Fruit fly (Drosophila melanogaster) whole organism, embryonic: ENCODE measurements around the gene Pisd.

Source experiments
- Ada2b ChIP-seq: fragments of 200-800 bp; sonication (Bioruptor generic); IDR thresholded peaks from 2 replicates; pipeline ENCODE4 v1.3.6; 2022; ENCODE audit warnings: missing biosample characterization, missing genetic modification characterization
- C15 ChIP-seq: fragments of 200-800 bp; sonication (Bioruptor generic); IDR thresholded peaks from 3 replicates; pipeline ENCODE4 v1.3.6; 2022; ENCODE audit warnings: missing biosample characterization, missing genetic modification characterization
- CG10366 ChIP-seq: fragments of 200-800 bp; sonication (Bioruptor generic); IDR thresholded peaks from 2 replicates; pipeline ENCODE4 v1.3.6; 2022; ENCODE audit warnings: missing biosample characterization, missing genetic modification characterization
- CG11695 ChIP-seq: fragments of 200-800 bp; sonication (Bioruptor generic); IDR thresholded peaks from 3 replicates; pipeline ENCODE4 v1.3.6; 2022; ENCODE audit warnings: missing biosample characterization, missing genetic modification characterization
- CG12299 ChIP-seq: fragments of 200-800 bp; sonication (Bioruptor generic); optimal IDR thresholded peaks from 2 replicates; lab custom pipeline; 2018; ENCODE audit warnings: missing biosample characterization, mild to moderate bottlenecking, missing genetic modification characterization
- CG13624 ChIP-seq: fragments of 200-800 bp; sonication (Bioruptor generic); optimal IDR thresholded peaks from 2 replicates; lab custom pipeline; 2016; ENCODE audit warnings: missing biosample characterization, missing genetic modification characterization
- CG13894 ChIP-seq: fragments of 200-800 bp; sonication (Bioruptor generic); optimal IDR thresholded peaks from 3 replicates; lab custom pipeline; 2018; ENCODE audit warnings: missing biosample characterization, mild to moderate bottlenecking, missing genetic modification characterization, moderate library complexity
- CG15601 ChIP-seq: fragments of 200-800 bp; sonication (Bioruptor generic); optimal IDR thresholded peaks from 3 replicates; lab custom pipeline; 2019; ENCODE audit warnings: missing biosample characterization, mild to moderate bottlenecking, missing genetic modification characterization, moderate library complexity
- CG16813 ChIP-seq: fragments of 200-800 bp; sonication (Bioruptor generic); IDR thresholded peaks from 3 replicates; pipeline ENCODE4 v1.3.6; 2022; ENCODE audit warnings: missing biosample characterization, missing genetic modification characterization; ENCODE audit not compliant: partially characterized antibody
- CG16863 ChIP-seq: fragments of 200-800 bp; sonication (Bioruptor generic); optimal IDR thresholded peaks from 3 replicates; lab custom pipeline; 2016; ENCODE audit warnings: missing biosample characterization, missing genetic modification characterization
- CG18599 ChIP-seq: fragments of 200-800 bp; sonication (Bioruptor generic); optimal IDR thresholded peaks from 3 replicates; lab custom pipeline; 2017; ENCODE audit warnings: missing biosample characterization, missing genetic modification characterization, mild to moderate bottlenecking, moderate library complexity, missing genetic modification reagents
- CG2678 ChIP-seq: fragments of 200-800 bp; sonication (Bioruptor generic); optimal IDR thresholded peaks from 3 replicates; lab custom pipeline; 2019; ENCODE audit warnings: missing biosample characterization, mild to moderate bottlenecking, missing genetic modification characterization, moderate library complexity
- CG5180 ChIP-seq: fragments of 200-800 bp; sonication (Bioruptor generic); optimal IDR thresholded peaks from 3 replicates; lab custom pipeline; 2017; ENCODE audit warnings: missing biosample characterization, missing genetic modification characterization, mild to moderate bottlenecking, moderate library complexity, missing genetic modification reagents
- CG6765 ChIP-seq: fragments of 200-800 bp; sonication (Bioruptor generic); optimal IDR thresholded peaks from 3 replicates; lab custom pipeline; 2017; ENCODE audit warnings: missing biosample characterization, mild to moderate bottlenecking, missing genetic modification characterization
- CG7839 ChIP-seq: fragments of 200-800 bp; sonication (Bioruptor generic); optimal IDR thresholded peaks from 3 replicates; lab custom pipeline; 2018; ENCODE audit warnings: missing biosample characterization, mild to moderate bottlenecking, missing genetic modification characterization, moderate library complexity
- CG9437 ChIP-seq: fragments of 200-800 bp; sonication (Bioruptor generic); optimal IDR thresholded peaks from 2 replicates; lab custom pipeline; 2018; ENCODE audit warnings: missing biosample characterization, mild to moderate bottlenecking, missing genetic modification characterization
- D ChIP-seq, 2 experiments: fragments of 200-800 bp in 1 of 2; fragments of >200 bp in 1 of 2; sonication (Bioruptor generic) in 1 of 2; optimal IDR thresholded peaks; 2 replicates in 1 of 2; 3 replicates in 1 of 2; lab custom pipeline; 2017; ENCODE audit warnings: mild to moderate bottlenecking in 1 of 2, missing biosample characterization in 1 of 2, missing genetic modification characterization in 1 of 2, missing genetic modification reagents in 1 of 2
- Doc2 ChIP-seq: fragments of 200-800 bp; sonication (Bioruptor generic); IDR thresholded peaks from 2 replicates; pipeline ENCODE4 v1.3.6; 2022; ENCODE audit warnings: missing biosample characterization, missing genetic modification characterization
- Drgx ChIP-seq: fragments of 200-800 bp; sonication (Bioruptor generic); IDR thresholded peaks from 2 replicates; pipeline ENCODE4 v1.3.6; 2022; ENCODE audit warnings: missing biosample characterization, missing genetic modification characterization
- E2f2 ChIP-seq: fragments of 200-800 bp; sonication (Bioruptor generic); IDR thresholded peaks from 2 replicates; pipeline ENCODE4 v1.3.6; 2022; ENCODE audit warnings: missing biosample characterization, missing genetic modification characterization
- Hmr ChIP-seq: fragments of 200-800 bp; sonication (Bioruptor generic); optimal IDR thresholded peaks from 3 replicates; lab custom pipeline; 2017; ENCODE audit warnings: mild to moderate bottlenecking, missing biosample characterization, missing genetic modification reagents, missing genetic modification characterization
- Hr51 ChIP-seq, 2 experiments: fragments of 200-800 bp; sonication (Bioruptor generic); optimal IDR thresholded peaks; 2 replicates in 1 of 2; 3 replicates in 1 of 2; lab custom pipeline; 2016 to 2018; ENCODE audit warnings: missing biosample characterization in 2 of 2, missing genetic modification characterization in 2 of 2, mild to moderate bottlenecking in 1 of 2, moderate library complexity in 1 of 2
- Jarid2 ChIP-seq: fragments of 200-800 bp; sonication (Bioruptor generic); optimal IDR thresholded peaks from 3 replicates; lab custom pipeline; 2017; ENCODE audit warnings: mild to moderate bottlenecking, missing biosample characterization, missing genetic modification reagents, missing genetic modification characterization
- MBD-R2 ChIP-seq: fragments of 200-800 bp; sonication (Bioruptor generic); IDR thresholded peaks from 2 replicates; pipeline ENCODE4 v1.3.6; 2022; ENCODE audit warnings: missing biosample characterization, missing genetic modification characterization
- Med ChIP-seq: fragments of 200-800 bp; sonication (Bioruptor generic); peaks from one replicate; lab custom pipeline; 2016; ENCODE audit warnings: missing biosample characterization, missing genetic modification characterization, mild to moderate bottlenecking, inconsistent platforms, moderate library complexity
- NC2α ChIP-seq: fragments of 200-800 bp; sonication (Bioruptor generic); optimal IDR thresholded peaks from 2 replicates; lab custom pipeline; 2016; ENCODE audit warnings: missing biosample characterization, missing genetic modification characterization
- NC2β ChIP-seq: fragments of 200-800 bp; sonication (Bioruptor generic); optimal IDR thresholded peaks from 2 replicates; lab custom pipeline; 2016; ENCODE audit warnings: missing biosample characterization, missing genetic modification characterization
- Pdp1 ChIP-seq, 2 experiments: fragments of 200-800 bp; sonication (Bioruptor generic); optimal IDR thresholded peaks; 3 replicates each; lab custom pipeline; 2016; ENCODE audit warnings: missing biosample characterization in 2 of 2, missing genetic modification characterization in 2 of 2, mild to moderate bottlenecking in 1 of 2, moderate library complexity in 1 of 2
- Rfx ChIP-seq: fragments of 200-800 bp; sonication (Bioruptor generic); IDR thresholded peaks from 2 replicates; pipeline ENCODE4 v1.3.6; 2022; ENCODE audit warnings: missing biosample characterization, missing genetic modification characterization
- Xrp1 ChIP-seq: fragments of 200-800 bp; sonication (Bioruptor generic); IDR thresholded peaks from 2 replicates; pipeline ENCODE4 v1.3.6; 2022; ENCODE audit warnings: missing biosample characterization, missing genetic modification characterization
- ara ChIP-seq: fragments of 200-800 bp; sonication (Bioruptor generic); IDR thresholded peaks from 2 replicates; pipeline ENCODE4 v1.3.6; 2022; ENCODE audit warnings: missing biosample characterization, missing genetic modification characterization
- bowl ChIP-seq: fragments of 200-800 bp; sonication (Bioruptor generic); IDR thresholded peaks from 2 replicates; pipeline ENCODE4 v1.3.6; 2022; ENCODE audit warnings: missing biosample characterization, missing genetic modification characterization
- cato ChIP-seq: fragments of 200-800 bp; sonication (Bioruptor generic); optimal IDR thresholded peaks from 2 replicates; lab custom pipeline; 2016; ENCODE audit warnings: missing biosample characterization, missing genetic modification characterization, borderline replicate concordance
- chn ChIP-seq: fragments of 200-800 bp; sonication (Bioruptor generic); optimal IDR thresholded peaks from 2 replicates; lab custom pipeline; 2016; ENCODE audit warnings: missing biosample characterization, missing genetic modification characterization
- dan ChIP-seq: fragments of 200-800 bp; sonication (Bioruptor generic); IDR thresholded peaks from 2 replicates; pipeline ENCODE4 v1.3.6; 2022; ENCODE audit warnings: missing biosample characterization, missing genetic modification characterization
- dmrt99B ChIP-seq: fragments of 200-800 bp; sonication (Bioruptor generic); optimal IDR thresholded peaks from 2 replicates; lab custom pipeline; 2018; ENCODE audit warnings: missing biosample characterization, mild to moderate bottlenecking, missing genetic modification characterization, moderate library complexity
- dysf ChIP-seq: fragments of 200-800 bp; sonication (Bioruptor generic); IDR thresholded peaks from 3 replicates; pipeline ENCODE4 v1.3.6; 2022; ENCODE audit warnings: missing biosample characterization, missing genetic modification characterization
- fu2 ChIP-seq: fragments of 200-800 bp; sonication (Bioruptor generic); optimal IDR thresholded peaks from 2 replicates; lab custom pipeline; 2016; ENCODE audit warnings: missing biosample characterization, missing genetic modification characterization
- gem ChIP-seq: fragments of 200-800 bp; sonication (Bioruptor generic); optimal IDR thresholded peaks from 2 replicates; lab custom pipeline; 2019; ENCODE audit warnings: missing biosample characterization, mild to moderate bottlenecking, missing genetic modification characterization, moderate library complexity
- gt ChIP-seq: fragments of 200-800 bp; sonication (Bioruptor generic); IDR thresholded peaks from 2 replicates; pipeline ENCODE4 v1.3.6; 2022; ENCODE audit warnings: missing biosample characterization, missing genetic modification characterization
- ind ChIP-seq: fragments of 200-800 bp; sonication (Bioruptor generic); optimal IDR thresholded peaks from 3 replicates; lab custom pipeline; 2016; ENCODE audit warnings: missing biosample characterization, missing genetic modification characterization
- prd ChIP-seq, 3 experiments: fragments of >200 bp in 2 of 3; fragments of 200-800 bp in 1 of 3; sonication (Bioruptor generic) in 1 of 3; optimal IDR thresholded peaks in 2 of 3; IDR thresholded peaks in 1 of 3; 2 replicates in 2 of 3; 3 replicates in 1 of 3; pipeline versions ENCODE4 v1.3.6 to Lab custom; 2017 to 2022; ENCODE audit warnings: missing biosample characterization in 1 of 3, missing genetic modification characterization in 1 of 3
- rib ChIP-seq: fragments of 200-800 bp; sonication (Bioruptor generic); IDR thresholded peaks from 2 replicates; pipeline ENCODE4 v1.3.6; 2022; ENCODE audit warnings: missing biosample characterization, missing genetic modification characterization
- row ChIP-seq: fragments of 200-800 bp; sonication (Bioruptor generic); IDR thresholded peaks from 3 replicates; pipeline ENCODE4 v1.3.6; 2022; ENCODE audit warnings: missing biosample characterization, missing genetic modification characterization
- sens ChIP-seq: fragments of 200-800 bp; sonication (Bioruptor generic); peaks from one replicate; lab custom pipeline; 2016; ENCODE audit warnings: missing biosample characterization, missing genetic modification characterization
- sim ChIP-seq: fragments of 200-800 bp; sonication (Bioruptor generic); IDR thresholded peaks from 2 replicates; pipeline ENCODE4 v1.3.6; 2022; ENCODE audit warnings: missing biosample characterization, missing genetic modification characterization
- slp2 ChIP-seq: fragments of 200-800 bp; sonication (Bioruptor generic); optimal IDR thresholded peaks from 2 replicates; lab custom pipeline; 2016; ENCODE audit warnings: missing biosample characterization, missing genetic modification characterization
- sug ChIP-seq: fragments of 200-800 bp; optimal IDR thresholded peaks from 2 replicates; lab custom pipeline; 2019; ENCODE audit warnings: missing biosample characterization, mild to moderate bottlenecking, missing genetic modification characterization, moderate library complexity
- twi ChIP-seq: fragments of 200-800 bp; optimal IDR thresholded peaks from 2 replicates; lab custom pipeline; 2019; ENCODE audit warnings: missing biosample characterization, mild to moderate bottlenecking, missing genetic modification characterization, moderate library complexity

The Pisd gene

dm6 chr3R:24073703-24074102 is 23.1 kb downstream of the Pisd start (continued):
- no peak for TF ChIP-seq gt (GFP tag; lab: Robert Waterston, UW)
- no peak for TF ChIP-seq CG5180
- TF ChIP-seq ind (GFP tag; lab: Kevin White, UChicago), result peak; percentile 0
- TF ChIP-seq Jarid2 (GFP tag; lab: Kevin White, UChicago), result no peak
- TF ChIP-seq CG16863 (GFP tag; lab: Kevin White, UChicago), result no peak
- no peak for TF ChIP-seq Doc2
- TF ChIP-seq C15, result no peak
- TF ChIP-seq sug (tag; lab: Kevin White, UChicago), result no peak
- no peak for TF ChIP-seq D (optimal IDR thresholded peaks at IDR 0.05; lab: Kevin White, UChicago)
- TF ChIP-seq D (GFP tag; optimal IDR thresholded peaks at IDR 0.05; lab: Kevin White, UChicago), result no peak
- peak; percentile 37 for TF ChIP-seq sens
- peak; percentile 41 for TF ChIP-seq CG13894 (tag; lab: Kevin White, UChicago)
- TF ChIP-seq bowl (GFP tag; lab: Robert Waterston, UW), result no peak
- TF ChIP-seq fu2 (GFP tag; lab: Kevin White, UChicago), result no peak
- TF ChIP-seq CG7839 (tag; lab: Kevin White, UChicago), result peak; percentile 44
- no peak for TF ChIP-seq CG12299
- no peak for TF ChIP-seq ara
- no peak for TF ChIP-seq CG15601 (tag; lab: Kevin White, UChicago)
- TF ChIP-seq dysf (GFP tag; lab: Robert Waterston, UW), result 0 out of 3 replicates have a peak, but pooled peaks have one; percentile 45
- TF ChIP-seq sim (GFP tag; lab: Robert Waterston, UW), result no peak
- peak; percentile 48 for TF ChIP-seq Hmr (GFP tag; lab: Kevin White, UChicago)
- TF ChIP-seq cato (GFP tag; lab: Kevin White, UChicago), result no peak
- TF ChIP-seq Pdp1 (GFP tag; optimal IDR thresholded peaks at IDR 0.05; lab: Kevin White, UChicago), result peak in 1 of 2 experiments; percentile 13

- TF ChIP-seq row (GFP tag; lab: Robert Waterston, UW) (peak; percentile 31; the same call in 1 of the 3 replicates), sens (peak; percentile 18), CG6765 (GFP tag; lab: Kevin White, UChicago) (no peak), E2f2 (GFP tag; lab: Robert Waterston, UW) (0 out of 2 replicates have a peak, but pooled peaks have one; percentile 6), chn (GFP tag; lab: Kevin White, UChicago) (no peak), gem (tag; lab: Kevin White, UChicago) (peak; percentile 40), Ada2b (peak; percentile 9; the same call in 1 of the 2 replicates), Rfx (GFP tag; lab: Robert Waterston, UW) (peak; percentile 16; the same call in 1 of the 2 replicates), NC2α (GFP tag; lab: Kevin White, UChicago) (no peak), Hr51 (GFP tag; optimal IDR thresholded peaks at IDR 0.05; lab: Kevin White, UChicago) (peak in 1 of 2 experiments; percentile 16), Med (peak; percentile 52), CG16813 (GFP tag; lab: Robert Waterston, UW) (no peak), CG2678 (tag; lab: Kevin White, UChicago) (peak; percentile 27), twi (tag; lab: Kevin White, UChicago) (peak; percentile 62), NC2β (no peak), Xrp1 (GFP tag; lab: Robert Waterston, UW) (peak; percentile 27; the same call in 1 of the 2 replicates), dan (GFP tag; lab: Robert Waterston, UW) (no peak), dmrt99B (tag; lab: Kevin White, UChicago) (peak; percentile 14), CG18599 (GFP tag; lab: Kevin White, UChicago) (peak; percentile 8), CG9437 (GFP tag; lab: Kevin White, UChicago) (no peak), CG11695 (GFP tag; lab: Robert Waterston, UW) (0 out of 3 replicates have a peak, but pooled peaks have one; percentile 23), CG7839 (tag; lab: Kevin White, UChicago) (peak; percentile 19), CG10366 (GFP tag; lab: Robert Waterston, UW) (no peak), CG13624 (GFP tag; lab: Kevin White, UChicago) (no peak), rib (GFP tag; lab: Robert Waterston, UW) (no peak), MBD-R2 (GFP tag; lab: Robert Waterston, UW) (no peak), dysf (GFP tag; lab: Robert Waterston, UW) (peak; percentile 27; the same call in 1 of the 3 replicates), Drgx (GFP tag; lab: Robert Waterston, UW) (0 out of 2 replicates have a peak, but pooled peaks have one; percentile 38), slp2 (no peak), prd (optimal IDR thresholded peaks at IDR 0.05; lab: Kevin White, UChicago) (no peak), prd (GFP tag; IDR thresholded peaks at IDR 0.05; lab: Robert Waterston, UW) (0 out of 3 replicates have a peak, but pooled peaks have one; percentile 22)
Observed at dm6 chr3R:24079110-24079509, 28.5 kb downstream of the Pisd start.
